Fruit fly (Drosophila melanogaster) Kc167 (cell line): ENCODE results near the gene TM9SF3.

Experiments used
- Sin3A ChIP-seq: fragments of >200 bp; optimal IDR thresholded peaks from 2 replicates; lab custom pipeline; 2018; ENCODE audit warnings: missing external identifiers
- h ChIP-seq: fragments of >200 bp; optimal IDR thresholded peaks from 3 replicates; lab custom pipeline; 2018; ENCODE audit warnings: missing external identifiers
- psq ChIP-seq: fragments of >200 bp; optimal IDR thresholded peaks from 2 replicates; lab custom pipeline; 2017; ENCODE audit warnings: missing external identifiers
- ttk ChIP-seq: sonication (Bioruptor generic); optimal IDR thresholded peaks from 2 replicates; lab custom pipeline; 2017; ENCODE audit warnings: missing external identifiers

dm6 chr3L:5556195-5556594, 47.6 kb downstream of the TM9SF3 start:
- TF ChIP-seq psq (lab: Kevin White, UChicago) (no peak), h (lab: Kevin White, UChicago) (no peak), Sin3A (lab: Kevin White, UChicago) (no peak), ttk (lab: Kevin White, UChicago) (no peak)
